Fruit fly (Drosophila melanogaster): ENCODE measurements around the gene nenya.

dm6 chr3R:27957967-27958366 lies 30.0 kb upstream of the nenya start:
- no peak for TF ChIP-seq toe (GFP tag; optimal IDR thresholded peaks at IDR 0.05)
- no peak for TF ChIP-seq bab1 (GFP tag; optimal IDR thresholded peaks at IDR 0.05)
- no peak for TF ChIP-seq CG7045 (GFP tag; optimal IDR thresholded peaks at IDR 0.05)
- no peak for TF ChIP-seq pad (GFP tag; optimal IDR thresholded peaks at IDR 0.05)
- TF ChIP-seq CG33017 (tag; optimal IDR thresholded peaks at IDR 0.05) = no peak
- no peak for TF ChIP-seq kay (GFP tag; ENCODE audit: borderline replicate concordance)
- no peak for TF ChIP-seq Clk (GFP tag; optimal IDR thresholded peaks at IDR 0.05)
- TF ChIP-seq CG5204 (GFP tag; optimal IDR thresholded peaks at IDR 0.05) = no peak
- no peak for TF ChIP-seq CG14711 (tag; optimal IDR thresholded peaks at IDR 0.05)
- no peak for TF ChIP-seq CG12768 (GFP tag; optimal IDR thresholded peaks at IDR 0.05)
- TF ChIP-seq cnc (optimal IDR thresholded peaks at IDR 0.05) = no peak
- TF ChIP-seq CG11617 (GFP tag; optimal IDR thresholded peaks at IDR 0.05) = no peak
- no peak for TF ChIP-seq cic (GFP tag; optimal IDR thresholded peaks at IDR 0.05)

All from whole organism, adult.